Worm (Caenorhabditis elegans): Measurements from ENCODE around the gene R08A2.5.

R08A2.5 gene

DNA sequence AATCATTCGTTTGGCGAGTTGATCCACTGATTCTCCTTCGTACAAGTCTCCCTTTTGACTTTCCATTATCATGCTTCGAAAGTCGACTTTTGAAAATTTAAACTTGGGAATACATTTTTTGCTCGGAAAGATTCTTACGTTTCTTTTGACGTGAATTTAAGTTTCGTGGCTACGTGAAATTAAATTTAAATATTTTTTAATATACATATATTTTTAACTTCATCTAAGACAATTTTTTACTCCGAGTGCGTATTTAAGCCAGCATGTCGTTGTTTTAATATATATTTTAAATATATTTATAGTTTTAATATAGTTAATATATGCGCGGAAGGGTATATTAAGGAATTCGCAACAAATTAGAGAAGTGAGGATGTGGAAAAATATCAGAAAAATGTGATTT lies 3.2 kb downstream of the R08A2.5 start, which contains the start of gene R08A2.2:
TSS of gene R08A2.2 (minus strand) at position 101 of the 400 bp plus-strand sequence.
- TF ChIP-seq sptf-1 (tag; optimal IDR thresholded peaks at IDR 0.05) (no peak), dpl-1 (GFP tag; optimal IDR thresholded peaks at IDR 0.05) (no peak), zip-4 (GFP tag; optimal IDR thresholded peaks at IDR 0.05) (no peak)

DNA sequence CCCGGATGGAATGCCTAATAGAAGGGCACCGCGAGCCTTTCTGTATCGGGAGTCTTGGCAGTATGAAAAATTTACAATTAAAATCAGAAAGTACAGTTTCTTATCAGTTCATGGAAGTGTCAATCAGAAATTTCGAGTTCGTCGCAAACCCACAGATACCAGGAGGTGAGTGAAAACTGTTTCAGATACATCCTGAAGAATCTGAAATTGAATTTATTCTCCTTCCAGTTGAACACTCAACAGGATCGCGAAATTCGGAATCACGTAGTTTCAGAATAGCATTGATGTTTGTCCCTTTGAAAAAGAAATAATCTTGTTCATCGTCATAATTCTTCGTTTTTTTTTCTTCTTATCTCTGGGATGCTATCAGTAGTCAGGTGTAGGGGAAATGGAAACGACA lies 3.7 kb downstream of the R08A2.5 start, which contains the start of gene fbxa-147:
TSS of gene fbxa-147 (plus strand) at position 386 of the 400 bp plus-strand sequence.
- peak; percentile 3 for TF ChIP-seq pax-3 (tag; optimal IDR thresholded peaks at IDR 0.05)
- TF ChIP-seq snu-23 (GFP tag; optimal IDR thresholded peaks at IDR 0.05), result no peak

DNA sequence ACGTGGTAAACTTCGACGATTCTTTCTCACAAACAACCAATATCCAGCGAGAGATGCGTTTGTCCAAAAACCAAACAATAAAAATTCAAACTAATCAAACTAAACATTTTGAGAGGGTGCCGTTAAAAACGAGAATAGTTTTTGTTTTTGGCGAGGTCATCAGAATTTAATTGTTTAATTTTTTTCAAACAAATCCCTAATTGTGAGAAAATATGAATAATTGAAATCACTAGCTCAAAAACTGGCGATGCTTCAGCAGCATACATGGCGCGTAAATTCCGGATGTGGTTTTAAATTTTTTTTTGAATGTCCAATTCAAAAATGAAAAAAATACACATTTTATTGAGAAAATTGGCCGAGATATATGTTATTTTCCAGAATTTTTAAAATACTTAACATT lies 7.1 kb downstream of the R08A2.5 start, which contains the start of gene R08A2.1:
TSS of gene R08A2.1 (minus strand) at position 101 of the 400 bp plus-strand sequence.
- TF ChIP-seq pqm-1 (tag; optimal IDR thresholded peaks at IDR 0.05) (no peak), ceh-63 (GFP tag; optimal IDR thresholded peaks at IDR 0.05) (no peak), nhr-237 (tag; optimal IDR thresholded peaks at IDR 0.05) (no peak), tbx-2 (tag; optimal IDR thresholded peaks at IDR 0.05) (no peak), nhr-20 (tag; optimal IDR thresholded peaks at IDR 0.05) (no peak)

DNA sequence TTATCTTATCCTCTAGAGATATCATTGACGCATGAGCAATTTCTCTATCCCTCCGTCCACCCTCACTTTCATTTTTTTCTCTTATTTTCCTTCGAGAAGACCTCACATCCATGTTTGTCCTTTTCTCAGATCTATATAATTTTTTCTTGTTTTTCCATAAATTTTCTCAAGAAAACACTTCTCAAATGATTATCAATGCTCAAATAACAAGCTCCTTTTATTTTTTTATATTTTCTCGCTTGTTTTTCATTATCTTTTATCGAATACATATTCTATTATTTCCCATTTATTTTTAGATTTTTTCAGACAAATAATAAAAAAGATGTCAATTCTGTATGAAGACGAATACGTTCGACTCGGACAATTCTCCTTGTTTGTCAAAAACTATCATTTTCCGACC lies 10.6 kb downstream of the R08A2.5 start, which contains the start of gene R08A2.7:
TSS of gene R08A2.7 (plus strand) at position 301 of the 400 bp plus-strand sequence.
- no peak for TF ChIP-seq vab-15 (tag; optimal IDR thresholded peaks at IDR 0.05)
- no peak for TF ChIP-seq ceh-90 (tag; optimal IDR thresholded peaks at IDR 0.05)
- TF ChIP-seq ceh-82 (tag; optimal IDR thresholded peaks at IDR 0.05), result no peak
- no peak for TF ChIP-seq dsc-1 (tag; optimal IDR thresholded peaks at IDR 0.05)
- TF ChIP-seq unc-86 (tag; optimal IDR thresholded peaks at IDR 0.05), result no peak
- no peak for TF ChIP-seq mef-2 (tag; optimal IDR thresholded peaks at IDR 0.05)
- TF ChIP-seq F16B12.6 (tag; optimal IDR thresholded peaks at IDR 0.05), result no peak
- TF ChIP-seq swsn-7 (tag; optimal IDR thresholded peaks at IDR 0.05), result no peak
- no peak for TF ChIP-seq nhr-19 (GFP tag; conservative IDR thresholded peaks at IDR 0.05)

DNA sequence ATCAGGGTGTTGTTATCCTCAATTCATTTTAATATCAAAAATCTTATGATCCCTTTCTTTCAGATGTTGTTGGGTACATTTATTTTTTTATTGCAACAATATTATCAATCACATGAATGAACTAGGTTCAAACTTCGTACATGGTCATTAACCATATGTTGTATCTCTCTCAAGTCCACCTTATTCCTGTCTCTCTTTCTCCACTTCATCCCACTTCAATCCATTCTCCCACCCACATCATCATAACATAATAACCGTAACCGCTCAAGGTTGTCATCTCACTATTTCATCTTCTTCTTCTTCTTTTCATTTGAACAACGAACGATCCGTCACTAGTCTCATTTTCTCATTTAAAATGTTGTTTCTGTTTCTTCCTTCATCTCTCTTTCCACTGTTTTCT lies 13.0 kb downstream of the R08A2.5 start:
- TF ChIP-seq vab-15 (tag; optimal IDR thresholded peaks at IDR 0.05) (no peak), zip-4 (GFP tag; optimal IDR thresholded peaks at IDR 0.05) (no peak), Y116A8C.19 (tag; optimal IDR thresholded peaks at IDR 0.05; ENCODE audit: borderline replicate concordance) (no peak), lsy-2 (tag; optimal IDR thresholded peaks at IDR 0.05) (peak in 1 of 2 experiments; percentile 8), grh-1 (GFP tag; IDR thresholded peaks at IDR 0.05) (no peak), snu-23 (GFP tag; optimal IDR thresholded peaks at IDR 0.05) (peak; percentile 31), elt-3 (tag; optimal IDR thresholded peaks at IDR 0.05) (peak in 2 of 6 experiments; percentile 4 to 28), mdl-1 (tag; optimal IDR thresholded peaks at IDR 0.05) (no peak), nhr-20 (tag; optimal IDR thresholded peaks at IDR 0.05) (peak; percentile 52), ces-1 (GFP tag; optimal IDR thresholded peaks at IDR 0.05) (no peak), C04F5.9 (tag; optimal IDR thresholded peaks at IDR 0.05) (no peak), isw-1 (GFP tag; IDR thresholded peaks at IDR 0.05) (no peak), nhr-90 (tag; optimal IDR thresholded peaks at IDR 0.05; ENCODE audit: poor library complexity) (no peak), nhr-47 (tag; optimal IDR thresholded peaks at IDR 0.05) (no peak), mep-1 (tag; optimal IDR thresholded peaks at IDR 0.05) (no peak), nhr-71 (tag; optimal IDR thresholded peaks at IDR 0.05) (peak; percentile 29), C16A3.4 (tag; optimal IDR thresholded peaks at IDR 0.05) (no peak), lir-3 (tag; optimal IDR thresholded peaks at IDR 0.05; ENCODE audit: poor library complexity) (no peak), ceh-88 (GFP tag; IDR thresholded peaks at IDR 0.05) (no peak), fkh-10 (GFP tag; optimal IDR thresholded peaks at IDR 0.05) (no peak), ceh-90 (tag; optimal IDR thresholded peaks at IDR 0.05) (no peak), pax-3 (tag; optimal IDR thresholded peaks at IDR 0.05) (no peak), skn-1 (tag; optimal IDR thresholded peaks at IDR 0.05) (no peak), blmp-1 (tag; optimal IDR thresholded peaks at IDR 0.05) (peak; percentile 70), nhr-85 (tag) (peak; percentile 92), jun-1 (tag; optimal IDR thresholded peaks at IDR 0.05) (no peak), lin-14 (GFP tag; optimal IDR thresholded peaks at IDR 0.05) (no peak), ceh-63 (GFP tag; optimal IDR thresholded peaks at IDR 0.05) (no peak), lin-35 (GFP tag; optimal IDR thresholded peaks at IDR 0.05) (peak in 1 of 2 experiments; percentile 20), ztf-11 (tag; optimal IDR thresholded peaks at IDR 0.05) (no peak), aly-2 (tag; optimal IDR thresholded peaks at IDR 0.05) (no peak), dpl-1 (GFP tag; optimal IDR thresholded peaks at IDR 0.05) (peak in 1 of 3 experiments; percentile 24), mef-2 (tag; optimal IDR thresholded peaks at IDR 0.05) (no peak), efl-3 (GFP tag; optimal IDR thresholded peaks at IDR 0.05) (no peak)
